Worm (Caenorhabditis elegans) whole organism, late embryonic: ENCODE results near the gene R13H4.5.
A peak's percentile ranks its signal among the peaks of the same experiment; 100 is the strongest.

Experiments used
- F13H6.1 ChIP-seq: sonication (generic microtip); optimal IDR thresholded peaks from 2 replicates; lab custom pipeline; 2016; ENCODE audit warnings: missing genetic modification characterization, missing compliant biosample characterization
- ahr-1 ChIP-seq: sonication (generic microtip); optimal IDR thresholded peaks from 2 replicates; lab custom pipeline; 2016; ENCODE audit warnings: missing genetic modification characterization, missing compliant biosample characterization
- ceh-14 ChIP-seq: sonication (generic microtip); optimal IDR thresholded peaks from 2 replicates; lab custom pipeline; 2016; ENCODE audit warnings: missing genotype, missing genetic modification characterization, missing compliant biosample characterization
- ceh-18 ChIP-seq: sonication (generic microtip); optimal IDR thresholded peaks from 2 replicates; lab custom pipeline; 2016; ENCODE audit warnings: missing genetic modification characterization, missing compliant biosample characterization
- ceh-22 ChIP-seq: sonication (generic microtip); optimal IDR thresholded peaks from 2 replicates; lab custom pipeline; 2017; ENCODE audit warnings: missing biosample characterization, missing genetic modification characterization
- ceh-24 ChIP-seq: sonication (generic microtip); optimal IDR thresholded peaks from 2 replicates; lab custom pipeline; 2016; ENCODE audit warnings: mild to moderate bottlenecking, missing genetic modification characterization, missing compliant biosample characterization
- ceh-31 ChIP-seq: sonication (generic microtip); optimal IDR thresholded peaks from 2 replicates; lab custom pipeline; 2016; ENCODE audit warnings: missing genetic modification characterization, missing compliant biosample characterization
- ceh-34 ChIP-seq: sonication (generic microtip); optimal IDR thresholded peaks from 2 replicates; lab custom pipeline; 2016; ENCODE audit warnings: mild to moderate bottlenecking, missing genetic modification characterization, missing compliant biosample characterization
- ceh-45 ChIP-seq: fragments of 200-800 bp; sonication (Bioruptor generic); IDR thresholded peaks from 2 replicates; pipeline ENCODE4 v1.3.6; 2022; ENCODE audit warnings: missing genetic modification reagents, missing genetic modification characterization, missing compliant biosample characterization
- elt-2 ChIP-seq: sonication (generic microtip); optimal IDR thresholded peaks from 2 replicates; lab custom pipeline; 2016; ENCODE audit warnings: missing genetic modification reagents, missing genetic modification characterization, missing compliant biosample characterization
- elt-4 ChIP-seq: sonication (generic microtip); optimal IDR thresholded peaks from 2 replicates; lab custom pipeline; 2016; ENCODE audit warnings: missing genetic modification characterization, missing compliant biosample characterization
- hlh-30 ChIP-seq: sonication (generic microtip); optimal IDR thresholded peaks from 2 replicates; lab custom pipeline; 2017; ENCODE audit warnings: antibody characterized with exemption, missing genetic modification characterization, missing compliant biosample characterization; ENCODE audit not compliant: insufficient read depth
- hlh-8 ChIP-seq: sonication (generic microtip); optimal IDR thresholded peaks from 2 replicates; lab custom pipeline; 2016; ENCODE audit warnings: missing genotype, missing genetic modification characterization, missing compliant biosample characterization
- lim-6 ChIP-seq: sonication (generic microtip); optimal IDR thresholded peaks from 2 replicates; lab custom pipeline; 2016; ENCODE audit warnings: missing genetic modification characterization, missing compliant biosample characterization
- lin-11 ChIP-seq: fragments of 200-800 bp; sonication (Bioruptor generic); optimal IDR thresholded peaks from 2 replicates; lab custom pipeline; 2018; ENCODE audit warnings: mild to moderate bottlenecking, missing genetic modification characterization, missing compliant biosample characterization
- mec-3 ChIP-seq: sonication (generic microtip); optimal IDR thresholded peaks from 2 replicates; lab custom pipeline; 2016; ENCODE audit warnings: borderline replicate concordance, missing genetic modification characterization, missing compliant biosample characterization
- nfya-1 ChIP-seq: sonication (generic microtip); optimal IDR thresholded peaks from 2 replicates; lab custom pipeline; 2017; ENCODE audit warnings: missing genetic modification characterization, mild to moderate bottlenecking, missing compliant biosample characterization, antibody characterized with exemption, moderate library complexity
- nhr-232 ChIP-seq: sonication (generic microtip); optimal IDR thresholded peaks from 2 replicates; lab custom pipeline; 2016; ENCODE audit warnings: missing genetic modification characterization, missing compliant biosample characterization
- npax-4 ChIP-seq: sonication (generic microtip); optimal IDR thresholded peaks from 2 replicates; lab custom pipeline; 2016; ENCODE audit warnings: missing genetic modification characterization, missing compliant biosample characterization
- odd-2 ChIP-seq: sonication (generic microtip); optimal IDR thresholded peaks from 2 replicates; lab custom pipeline; 2017; ENCODE audit warnings: antibody characterized with exemption, mild to moderate bottlenecking, missing genetic modification characterization, missing compliant biosample characterization
- pros-1 ChIP-seq: fragments of 150-350 bp; optimal IDR thresholded peaks from 2 replicates; lab custom pipeline; 2014; ENCODE audit warnings: missing biosample characterization, missing genetic modification reagents, missing genetic modification characterization
- sdc-2 ChIP-seq: sonication (generic microtip); optimal IDR thresholded peaks from 2 replicates; lab custom pipeline; 2016; ENCODE audit warnings: missing genotype, missing genetic modification characterization, missing compliant biosample characterization
- tbx-2 ChIP-seq: sonication (generic microtip); optimal IDR thresholded peaks from 2 replicates; lab custom pipeline; 2016; ENCODE audit warnings: missing genetic modification characterization, missing compliant biosample characterization
- tbx-7 ChIP-seq: sonication (generic microtip); optimal IDR thresholded peaks from 2 replicates; lab custom pipeline; 2016; ENCODE audit warnings: missing genotype, missing genetic modification characterization, missing compliant biosample characterization
- unc-42 ChIP-seq: sonication (generic microtip); optimal IDR thresholded peaks from 2 replicates; lab custom pipeline; 2016; ENCODE audit warnings: missing genotype, missing genetic modification characterization, missing compliant biosample characterization
- unc-55 ChIP-seq: sonication (generic microtip); optimal IDR thresholded peaks from 2 replicates; lab custom pipeline; 2017; ENCODE audit warnings: missing biosample characterization, missing genetic modification reagents, missing genetic modification characterization
- unc-86 ChIP-seq: sonication (generic microtip); optimal IDR thresholded peaks from 2 replicates; lab custom pipeline; 2016; ENCODE audit warnings: missing genetic modification characterization, missing compliant biosample characterization
- zip-5 ChIP-seq: sonication (generic microtip); optimal IDR thresholded peaks from 2 replicates; lab custom pipeline; 2016; ENCODE audit warnings: missing genetic modification characterization, missing compliant biosample characterization
- ztf-16 ChIP-seq: sonication (generic microtip); optimal IDR thresholded peaks from 2 replicates; lab custom pipeline; 2017; ENCODE audit warnings: missing genetic modification characterization, missing compliant biosample characterization

The R13H4.5 gene

DNA sequence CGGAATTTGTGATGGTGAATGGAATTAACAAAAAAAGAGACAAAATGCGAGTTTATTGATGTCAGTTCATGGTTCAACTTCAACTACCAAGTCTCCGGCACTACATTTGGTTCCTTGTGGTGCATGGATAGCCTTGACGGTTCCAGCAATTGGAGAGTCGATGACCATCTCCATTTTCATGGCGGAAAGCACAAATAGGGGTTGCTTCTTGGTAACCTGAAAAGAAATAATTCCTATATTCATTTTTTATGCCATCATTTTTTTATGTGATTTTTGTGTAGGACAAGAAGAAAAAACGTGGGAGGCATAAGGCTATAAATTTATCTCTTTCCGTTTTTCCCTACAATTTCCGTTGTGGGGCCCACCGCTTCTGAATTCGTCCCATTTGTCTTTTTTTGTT, 42.4 kb upstream of the R13H4.5 start:
- TF ChIP-seq tbx-2 (tag; lab: Kevin White, UChicago) (no peak), nhr-232 (tag; lab: Kevin White, UChicago) (no peak), tbx-7 (tag; lab: Kevin White, UChicago) (no peak), hlh-8 (tag; lab: Kevin White, UChicago) (no peak), pros-1 (tag; lab: Kevin White, UChicago) (no peak), ceh-14 (no peak), ceh-24 (tag; lab: Kevin White, UChicago) (no peak), F13H6.1 (tag; lab: Kevin White, UChicago) (no peak), ceh-34 (tag; lab: Kevin White, UChicago) (no peak)
- TF ChIP-seq, all 69 proteins: peak for 0

DNA sequence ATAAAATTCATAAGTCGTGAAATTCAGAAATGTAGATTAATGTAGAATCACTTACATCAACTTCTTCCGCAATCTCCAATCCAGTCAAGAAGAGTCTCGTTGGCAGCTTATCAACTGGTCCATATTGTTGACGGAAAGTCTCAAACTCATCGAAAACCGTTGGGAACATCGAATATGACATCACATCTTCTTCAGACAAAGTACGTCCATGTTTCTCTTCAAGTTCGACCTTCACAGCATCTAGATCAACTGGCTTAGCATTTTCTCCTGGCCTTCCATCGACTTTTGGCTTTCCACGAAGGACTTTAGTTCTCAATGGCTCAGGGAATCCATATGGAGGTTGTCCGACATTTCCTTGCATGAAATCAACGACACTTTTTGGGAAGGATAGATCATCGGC, 41.7 kb upstream of the R13H4.5 start:
- no peak for TF ChIP-seq ztf-16 (tag; lab: Kevin White, UChicago)
- TF ChIP-seq nfya-1 (tag; lab: Kevin White, UChicago): no peak
- no peak for TF ChIP-seq sdc-2 (tag; lab: Kevin White, UChicago)
- TF ChIP-seq ceh-31 (tag; lab: Kevin White, UChicago): no peak
- TF ChIP-seq tbx-7 (tag; lab: Kevin White, UChicago): no peak
- TF ChIP-seq ceh-22 (tag; lab: Kevin White, UChicago): no peak
- no peak for TF ChIP-seq ceh-18 (tag; lab: Kevin White, UChicago)
- no peak for TF ChIP-seq ahr-1 (tag; lab: Kevin White, UChicago)
- TF ChIP-seq F13H6.1 (tag; lab: Kevin White, UChicago): no peak
- TF ChIP-seq odd-2: no peak
- no peak for TF ChIP-seq unc-86

DNA sequence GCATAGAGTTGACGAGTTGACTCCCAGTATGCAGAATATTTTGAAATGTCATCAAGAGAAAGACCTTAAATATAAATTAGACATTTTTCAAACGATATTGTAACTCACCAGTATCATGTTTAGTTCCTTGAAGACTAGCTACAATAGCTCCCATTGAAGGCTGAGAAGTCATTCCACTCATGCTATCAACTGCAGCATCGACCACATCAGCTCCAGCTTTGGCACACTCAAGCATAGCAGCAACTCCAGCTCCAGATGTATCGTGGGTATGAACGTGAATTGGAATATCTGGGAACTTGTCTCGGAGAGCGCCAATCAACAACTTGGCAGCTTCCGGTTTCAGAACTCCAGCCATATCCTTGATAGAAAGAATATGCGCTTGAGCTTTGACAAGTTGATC, 41.0 kb upstream of the R13H4.5 start:
- TF ChIP-seq nfya-1 (tag; lab: Kevin White, UChicago) (no peak), mec-3 (tag; lab: Kevin White, UChicago) (no peak)

DNA sequence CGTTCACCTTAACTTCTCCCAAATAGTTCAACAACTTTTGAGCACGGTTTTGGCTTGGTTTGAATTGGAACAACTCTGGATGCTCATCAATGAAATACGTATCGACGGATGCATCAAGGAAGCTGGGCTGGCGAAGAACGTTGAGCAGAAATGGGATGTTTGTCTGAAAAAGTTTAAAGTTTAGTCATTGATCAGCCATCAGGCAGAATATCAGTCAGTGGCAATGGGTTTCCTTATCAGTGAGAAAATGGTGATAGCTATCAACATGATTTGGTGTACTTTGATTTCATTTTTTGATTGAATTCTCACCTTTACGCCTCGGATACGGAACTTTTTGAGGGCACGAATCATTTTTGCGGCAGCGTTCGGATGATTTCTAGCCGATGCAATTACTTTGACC, 39.9 kb upstream of the R13H4.5 start:
- no peak for TF ChIP-seq zip-5 (tag; lab: Kevin White, UChicago)
- TF ChIP-seq elt-2 (tag; lab: Kevin White, UChicago): peak; percentile 34
- TF ChIP-seq unc-42 (tag; lab: Kevin White, UChicago): no peak
- TF ChIP-seq, all 69 proteins: peak for 1

DNA sequence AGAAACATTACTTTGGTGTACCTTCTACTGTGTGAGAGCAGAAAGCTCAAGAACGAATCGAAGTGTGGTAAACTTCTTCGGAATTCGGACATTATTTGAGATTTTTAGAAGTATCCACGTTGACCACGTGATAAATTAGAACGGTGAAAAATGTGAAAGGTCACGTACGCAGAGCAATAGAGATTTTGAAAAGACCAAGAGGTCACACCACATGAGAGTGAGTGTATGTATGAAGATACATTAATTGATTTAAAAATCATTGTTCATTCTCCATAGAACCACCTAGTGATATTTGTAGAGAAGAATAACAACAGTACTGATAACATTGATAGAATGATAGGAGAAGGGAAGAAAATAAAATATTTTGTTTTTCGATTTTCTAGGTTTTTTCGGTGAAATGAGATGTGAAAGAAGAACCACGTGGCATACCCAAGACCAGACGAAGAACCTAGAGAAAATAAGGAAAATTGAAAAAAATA, 38.0 kb upstream of the R13H4.5 start, which contains the start of gene pyc-1:
pyc-1 (minus strand) TSS at position 69 of the 479 bp plus-strand sequence.
- no peak for TF ChIP-seq elt-4
- TF ChIP-seq lin-11 (tag; lab: Kevin White, UChicago): no peak

DNA sequence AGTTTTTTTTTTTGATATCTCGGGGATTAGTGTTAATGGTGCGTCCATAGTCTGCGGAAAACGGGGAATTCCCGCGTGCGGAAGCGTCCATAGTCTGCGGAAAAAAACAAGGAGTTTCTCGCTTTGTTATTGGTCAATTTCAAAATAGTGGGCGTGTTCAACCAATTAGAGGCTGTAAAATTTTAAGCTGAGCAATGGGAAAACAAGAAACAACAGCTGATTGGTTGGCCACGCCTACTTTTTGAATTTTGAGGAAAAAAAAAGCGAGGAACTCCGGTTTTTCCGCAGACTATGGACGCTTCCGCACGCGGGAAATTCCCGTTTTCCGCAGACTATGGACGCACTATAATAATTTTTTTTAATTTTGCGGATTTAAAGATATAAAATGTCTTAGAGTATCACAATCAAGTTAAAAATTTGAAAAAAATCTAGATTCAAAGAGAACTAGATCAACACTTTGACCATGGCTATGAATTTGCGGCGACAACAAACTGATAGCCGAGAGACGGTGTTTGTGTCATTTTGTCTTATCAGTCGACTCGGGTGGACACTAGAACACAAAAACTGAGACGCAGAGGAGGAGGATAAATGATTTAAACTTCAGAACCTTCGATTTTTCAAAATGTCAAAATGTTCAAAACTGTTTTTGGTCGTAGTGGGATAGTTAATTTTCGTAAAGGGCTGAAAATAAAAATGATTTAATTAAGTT, 37.2 kb upstream of the R13H4.5 start:
- TF ChIP-seq nfya-1 (tag; lab: Kevin White, UChicago) (peak; percentile 36), elt-2 (tag; lab: Kevin White, UChicago) (peak; percentile 39)

DNA sequence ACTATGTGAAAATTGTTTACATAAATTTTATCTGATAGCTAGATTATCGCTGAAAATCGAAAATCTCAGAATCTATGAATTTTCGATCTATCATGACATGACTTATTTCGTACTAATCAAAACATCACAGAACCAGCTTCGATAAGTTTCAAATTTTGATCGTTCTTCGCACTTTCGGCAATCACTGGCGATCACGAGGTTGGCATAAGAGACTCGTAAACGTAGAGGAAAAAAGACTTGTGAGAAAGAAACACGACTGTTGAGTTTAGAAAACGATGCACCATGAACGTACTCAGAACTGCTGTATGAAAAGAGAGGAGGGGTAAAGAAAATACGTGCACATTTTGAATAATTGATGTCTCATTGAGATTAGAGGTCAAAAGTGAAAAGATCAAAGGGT, 36.5 kb upstream of the R13H4.5 start:
- TF ChIP-seq ahr-1 (tag; lab: Kevin White, UChicago) (no peak), lim-6 (tag; lab: Kevin White, UChicago) (no peak), ceh-18 (tag; lab: Kevin White, UChicago) (peak; percentile 54), unc-55 (GFP tag; lab: Kevin White, UChicago) (peak; percentile 33), hlh-30 (tag; lab: Kevin White, UChicago) (peak; percentile 11), npax-4 (tag; lab: Kevin White, UChicago) (no peak), ceh-45 (no peak)
